Worm (Caenorhabditis elegans) whole organism, L4 larva: Measurements from ENCODE around the gene ZK84.4.
"Not testable (repeated sequence)": the region's sequence is repeated elsewhere in the genome, so short reads cannot be mapped to it uniquely, and the experiment has no call there.

Experiments used
- ama-1 ChIP-seq: fragments of 150-350 bp; optimal IDR thresholded peaks from 2 replicates; lab custom pipeline; 2014; ENCODE audit warnings: inconsistent platforms, mixed read lengths
- daf-12 ChIP-seq: fragments of 150-350 bp; optimal IDR thresholded peaks from 2 replicates; lab custom pipeline; 2014; ENCODE audit warnings: missing biosample characterization, missing genetic modification reagents, missing genetic modification characterization
- dmd-6 ChIP-seq: fragments of 200-800 bp; sonication (Bioruptor generic); IDR thresholded peaks from 2 replicates; pipeline ENCODE4 v1.3.6; 2022; ENCODE audit warnings: missing genetic modification reagents, missing genetic modification characterization, missing compliant biosample characterization
- dve-1 ChIP-seq: sonication (generic microtip); optimal IDR thresholded peaks from 2 replicates; lab custom pipeline; 2017; ENCODE audit warnings: antibody characterized with exemption, mild to moderate bottlenecking, missing genetic modification characterization, missing compliant biosample characterization; ENCODE audit not compliant: insufficient read depth
- lsy-2 ChIP-seq, 2 experiments: fragments of 150-350 bp in 1 of 2; sonication (generic microtip) in 1 of 2; optimal IDR thresholded peaks; 2 replicates each; lab custom pipeline; 2014 to 2017; ENCODE audit warnings: missing biosample characterization in 2 of 2, missing genetic modification characterization in 2 of 2
- nhr-111 ChIP-seq: fragments of 200-800 bp; sonication (Bioruptor generic); optimal IDR thresholded peaks from 2 replicates; lab custom pipeline; 2018; ENCODE audit warnings: mild to moderate bottlenecking, missing genetic modification characterization, missing compliant biosample characterization
- nhr-25 ChIP-seq: sonication (generic microtip); optimal IDR thresholded peaks from 2 replicates; lab custom pipeline; 2017; ENCODE audit warnings: missing genetic modification characterization, mild to moderate bottlenecking, missing compliant biosample characterization, antibody characterized with exemption, moderate library complexity, borderline replicate concordance; ENCODE audit not compliant: insufficient read depth
- nhr-28 ChIP-seq: fragments of 150-350 bp; optimal IDR thresholded peaks from 2 replicates; lab custom pipeline; 2014; ENCODE audit warnings: missing biosample characterization, missing genetic modification characterization
- nhr-77 ChIP-seq: fragments of 150-350 bp; optimal IDR thresholded peaks from 2 replicates; lab custom pipeline; 2014; ENCODE audit warnings: missing biosample characterization, missing genetic modification characterization
- pha-4 ChIP-seq, 2 experiments: fragments of 150-350 bp in 1 of 2; fragments of 200-800 bp in 1 of 2; sonication (Bioruptor generic) in 1 of 2; IDR thresholded peaks in 1 of 2; optimal IDR thresholded peaks in 1 of 2; 2 replicates each; pipeline versions ENCODE4 v1.3.6 to Lab custom; 2014 to 2022; ENCODE audit warnings: missing genetic modification characterization in 2 of 2, missing genetic modification reagents in 2 of 2, missing biosample characterization in 1 of 2, missing compliant biosample characterization in 1 of 2
- snpc-4 ChIP-seq: fragments of 150-350 bp; optimal IDR thresholded peaks from 2 replicates; lab custom pipeline; 2014; ENCODE audit warnings: missing biosample characterization, missing genetic modification characterization
- spr-1 ChIP-seq: sonication (generic microtip); optimal IDR thresholded peaks from 2 replicates; lab custom pipeline; 2016; ENCODE audit warnings: mild to moderate bottlenecking, missing genetic modification characterization, missing compliant biosample characterization
- unc-62 ChIP-seq, 3 experiments: fragments of 150-350 bp in 1 of 3; sonication (generic microtip); optimal IDR thresholded peaks in 2 of 3; peaks in 1 of 3; 1 replicate in 1 of 3; 2 replicates in 2 of 3; lab custom pipeline; 2014 to 2017; ENCODE audit warnings: missing biosample characterization in 3 of 3, missing genetic modification characterization in 3 of 3, missing genetic modification reagents in 3 of 3, missing genotype in 1 of 3

DNA sequence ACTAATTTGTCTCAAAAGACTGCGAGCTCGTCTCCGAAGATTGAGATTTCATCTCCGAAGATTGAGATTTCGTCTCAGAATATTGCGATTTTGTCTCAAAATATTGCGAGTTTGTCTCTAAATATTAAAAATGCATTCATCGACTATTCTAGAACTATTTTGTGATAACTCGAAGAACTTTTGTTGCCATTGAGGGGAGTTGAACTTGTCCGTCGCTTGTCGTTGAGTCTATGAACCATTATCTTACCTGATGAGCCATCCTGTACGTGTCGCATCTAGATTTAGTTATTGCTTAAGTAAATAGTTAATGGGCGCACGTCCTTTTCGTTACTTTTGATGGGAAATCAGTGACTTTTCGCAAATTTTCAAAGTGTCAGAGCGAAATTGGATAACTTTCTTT is 45.8 kb upstream of the ZK84.4 start:
- not testable (repeated sequence) for TF ChIP-seq snpc-4 (tag; lab: Kevin White, UChicago); nhr-111 (GFP tag; lab: Kevin White, UChicago); unc-62 (GFP tag; optimal IDR thresholded peaks at IDR 0.05 in 1 of 2; lab: Kevin White, UChicago); unc-62 (tag; optimal IDR thresholded peaks at IDR 0.05; lab: Kevin White, UChicago); ama-1 (lab: Kevin White, UChicago); daf-12; nhr-25; lsy-2 (tag; optimal IDR thresholded peaks at IDR 0.05; lab: Kevin White, UChicago); dmd-6 (GFP tag; lab: Robert Waterston, UW); spr-1 (tag; lab: Kevin White, UChicago); dve-1 (tag; lab: Kevin White, UChicago); nhr-28 (tag; lab: Kevin White, UChicago); pha-4 (GFP tag; IDR thresholded peaks at IDR 0.05; lab: Robert Waterston, UW); pha-4 (tag; optimal IDR thresholded peaks at IDR 0.05; lab: Kevin White, UChicago); nhr-77
